Worm (Caenorhabditis elegans) whole organism, young adult: Measurements from ENCODE around the gene asp-8.

ENCODE experiments used
- B0019.2 ChIP-seq: fragments of 200-800 bp; sonication (Bioruptor generic); conservative IDR thresholded peaks from 2 replicates; pipeline ENCODE4 v1.3.6; 2022; ENCODE audit warnings: missing genetic modification reagents, missing genetic modification characterization, missing compliant biosample characterization
- F37B4.10 ChIP-seq: fragments of 200-800 bp; sonication (Bioruptor generic); IDR thresholded peaks from 2 replicates; pipeline ENCODE4 v1.3.6; 2022; ENCODE audit warnings: missing genetic modification characterization, missing compliant biosample characterization
- F39B2.1 ChIP-seq: fragments of 200-800 bp; sonication (Bioruptor generic); IDR thresholded peaks from 2 replicates; pipeline ENCODE4 v1.3.6; 2022; ENCODE audit warnings: missing genetic modification reagents, missing genetic modification characterization, missing compliant biosample characterization
- F57A8.1 ChIP-seq: fragments of 200-800 bp; sonication (Bioruptor generic); optimal IDR thresholded peaks from 2 replicates; lab custom pipeline; 2018; ENCODE audit warnings: mild to moderate bottlenecking, missing genetic modification characterization, moderate library complexity, missing compliant biosample characterization
- T07F8.4 ChIP-seq: sonication (generic microtip); optimal IDR thresholded peaks from 2 replicates; lab custom pipeline; 2016; ENCODE audit warnings: mild to moderate bottlenecking, missing genetic modification characterization, moderate library complexity, missing compliant biosample characterization
- Y56A3A.18 ChIP-seq: fragments of 200-800 bp; sonication (Bioruptor generic); IDR thresholded peaks from 2 replicates; pipeline ENCODE4 v1.3.6; 2022; ENCODE audit warnings: missing genetic modification reagents, missing genetic modification characterization, missing compliant biosample characterization
- akir-1 ChIP-seq: fragments of 200-800 bp; sonication (Bioruptor generic); optimal IDR thresholded peaks from 2 replicates; lab custom pipeline; 2018; ENCODE audit warnings: mild to moderate bottlenecking, missing genetic modification characterization, moderate library complexity, missing compliant biosample characterization
- aptf-2 ChIP-seq: fragments of 200-800 bp; sonication (Bioruptor generic); conservative IDR thresholded peaks from 2 replicates; pipeline ENCODE4 v1.3.6; 2022; ENCODE audit warnings: missing genetic modification reagents, missing genetic modification characterization, missing compliant biosample characterization
- aptf-3 ChIP-seq: fragments of 200-800 bp; sonication (Bioruptor generic); IDR thresholded peaks from 2 replicates; pipeline ENCODE4 v1.3.6; 2022; ENCODE audit warnings: missing genetic modification characterization, missing compliant biosample characterization
- attf-5 ChIP-seq: fragments of 200-800 bp; sonication (Bioruptor generic); optimal IDR thresholded peaks from 2 replicates; lab custom pipeline; 2018; ENCODE audit warnings: mild to moderate bottlenecking, missing genetic modification characterization, missing compliant biosample characterization
- ccch-3 ChIP-seq: fragments of 200-800 bp; sonication (Bioruptor generic); optimal IDR thresholded peaks from 2 replicates; lab custom pipeline; 2018; ENCODE audit warnings: mild to moderate bottlenecking, missing genetic modification characterization, missing compliant biosample characterization
- ceh-58 ChIP-seq: fragments of 200-800 bp; sonication (Bioruptor generic); IDR thresholded peaks from 2 replicates; pipeline ENCODE4 v1.3.6; 2022; ENCODE audit warnings: missing genetic modification characterization, missing compliant biosample characterization
- chd-7 ChIP-seq: sonication (generic microtip); optimal IDR thresholded peaks from 2 replicates; lab custom pipeline; 2016; ENCODE audit warnings: mild to moderate bottlenecking, missing genetic modification characterization, moderate library complexity, missing compliant biosample characterization
- dpl-1 ChIP-seq: fragments of 150-350 bp; optimal IDR thresholded peaks from 2 replicates; lab custom pipeline; 2014; ENCODE audit warnings: missing biosample characterization, missing genetic modification reagents, missing genetic modification characterization
- efl-1 ChIP-seq: fragments of 150-350 bp; optimal IDR thresholded peaks from 2 replicates; lab custom pipeline; 2014; ENCODE audit warnings: missing biosample characterization, missing genetic modification reagents, missing genetic modification characterization
- egl-18 ChIP-seq: fragments of 200-800 bp; sonication (Bioruptor generic); IDR thresholded peaks from 2 replicates; pipeline ENCODE4 v1.3.6; 2022; ENCODE audit warnings: missing genetic modification reagents, missing genetic modification characterization, missing compliant biosample characterization
- egl-44 ChIP-seq: fragments of 200-800 bp; sonication (Bioruptor generic); IDR thresholded peaks from 2 replicates; pipeline ENCODE4 v1.3.6; 2022; ENCODE audit warnings: missing genetic modification reagents, missing genetic modification characterization, missing compliant biosample characterization
- egrh-3 ChIP-seq: fragments of 200-800 bp; sonication (Bioruptor generic); IDR thresholded peaks from 2 replicates; pipeline ENCODE4 v1.3.6; 2022; ENCODE audit warnings: missing genetic modification reagents, missing genetic modification characterization, missing compliant biosample characterization
- hlh-26 ChIP-seq: fragments of 200-800 bp; sonication (Bioruptor generic); conservative IDR thresholded peaks from 2 replicates; pipeline ENCODE4 v1.3.6; 2022; ENCODE audit warnings: missing genetic modification reagents, missing genetic modification characterization, missing compliant biosample characterization
- hrde-1 ChIP-seq: sonication (generic microtip); optimal IDR thresholded peaks from 2 replicates; lab custom pipeline; 2016; ENCODE audit warnings: missing genetic modification characterization, mild to moderate bottlenecking, missing compliant biosample characterization, moderate library complexity, missing genotype, missing genetic modification reagents, borderline replicate concordance
- lir-1 ChIP-seq: fragments of 200-800 bp; sonication (Bioruptor generic); conservative IDR thresholded peaks from 2 replicates; pipeline ENCODE4 v1.3.6; 2022; ENCODE audit warnings: missing genetic modification reagents, missing genetic modification characterization, missing compliant biosample characterization
- lsy-27 ChIP-seq: sonication (generic microtip); optimal IDR thresholded peaks from 2 replicates; lab custom pipeline; 2017; ENCODE audit warnings: missing genetic modification characterization, mild to moderate bottlenecking, missing compliant biosample characterization, antibody characterized with exemption, missing genotype, borderline replicate concordance; ENCODE audit not compliant: insufficient read depth
- madf-10 ChIP-seq: sonication (generic microtip); optimal IDR thresholded peaks from 2 replicates; lab custom pipeline; 2016; ENCODE audit warnings: mild to moderate bottlenecking, missing genetic modification characterization, missing compliant biosample characterization
- madf-3 ChIP-seq: fragments of 200-800 bp; sonication (Bioruptor generic); IDR thresholded peaks from 2 replicates; pipeline ENCODE4 v1.3.6; 2022; ENCODE audit warnings: missing genetic modification reagents, missing genetic modification characterization, missing compliant biosample characterization
- mel-28 ChIP-seq: sonication (generic microtip); optimal IDR thresholded peaks from 2 replicates; lab custom pipeline; 2016; ENCODE audit warnings: borderline replicate concordance, mild to moderate bottlenecking, missing genetic modification characterization, missing compliant biosample characterization
- mes-4 ChIP-seq: sonication (generic microtip); optimal IDR thresholded peaks from 2 replicates; lab custom pipeline; 2016; ENCODE audit warnings: missing genotype, missing genetic modification characterization, missing compliant biosample characterization
- mxl-1 ChIP-seq: sonication (generic microtip); optimal IDR thresholded peaks from 2 replicates; lab custom pipeline; 2016; ENCODE audit warnings: missing genetic modification characterization, missing compliant biosample characterization
- nfya-1 ChIP-seq: sonication (generic microtip); optimal IDR thresholded peaks from 2 replicates; lab custom pipeline; 2017; ENCODE audit warnings: antibody characterized with exemption, missing compliant biosample characterization, missing genetic modification characterization, borderline replicate concordance; ENCODE audit not compliant: insufficient read depth
- nfya-2 ChIP-seq: fragments of 200-800 bp; sonication (Bioruptor generic); IDR thresholded peaks from 2 replicates; pipeline ENCODE4 v1.3.6; 2022; ENCODE audit warnings: missing genetic modification reagents, missing genetic modification characterization, missing compliant biosample characterization
- nfyb-1 ChIP-seq: fragments of 200-800 bp; sonication (Bioruptor generic); IDR thresholded peaks from 2 replicates; pipeline ENCODE4 v1.3.6; 2022; ENCODE audit warnings: missing genetic modification reagents, missing genetic modification characterization, missing compliant biosample characterization
- nhr-27 ChIP-seq: fragments of 200-800 bp; sonication (Bioruptor generic); optimal IDR thresholded peaks from 2 replicates; lab custom pipeline; 2018; ENCODE audit warnings: mild to moderate bottlenecking, missing genetic modification characterization, moderate library complexity, missing compliant biosample characterization
- pbrm-1 ChIP-seq: fragments of 200-800 bp; sonication (Bioruptor generic); IDR thresholded peaks from 2 replicates; pipeline ENCODE4 v1.3.6; 2022; ENCODE audit warnings: missing genetic modification reagents, missing genetic modification characterization, missing compliant biosample characterization
- rcor-1 ChIP-seq: fragments of 200-800 bp; sonication (Bioruptor generic); IDR thresholded peaks from 2 replicates; pipeline ENCODE4 v1.3.6; 2022; ENCODE audit warnings: missing genetic modification reagents, missing genetic modification characterization, missing compliant biosample characterization
- repo-1 ChIP-seq: sonication (generic microtip); optimal IDR thresholded peaks from 2 replicates; lab custom pipeline; 2017; ENCODE audit warnings: mild to moderate bottlenecking, missing genetic modification characterization, missing compliant biosample characterization
- sdz-38 ChIP-seq: sonication (generic microtip); optimal IDR thresholded peaks from 2 replicates; lab custom pipeline; 2016; ENCODE audit warnings: missing genotype, missing genetic modification characterization, missing compliant biosample characterization
- snpc-3.4 ChIP-seq: sonication (generic microtip); optimal IDR thresholded peaks from 2 replicates; lab custom pipeline; 2017; ENCODE audit warnings: missing genetic modification characterization, mild to moderate bottlenecking, missing compliant biosample characterization, antibody characterized with exemption, moderate library complexity, missing genotype, missing genetic modification reagents
- tbp1 ChIP-seq: fragments of 200-800 bp; sonication (Bioruptor generic); optimal IDR thresholded peaks from 2 replicates; lab custom pipeline; 2018; ENCODE audit warnings: mild to moderate bottlenecking, missing genetic modification characterization, missing compliant biosample characterization
- tlf-1 ChIP-seq: fragments of 200-800 bp; sonication (Bioruptor generic); optimal IDR thresholded peaks from 2 replicates; lab custom pipeline; 2018; ENCODE audit warnings: mild to moderate bottlenecking, missing genetic modification characterization, missing compliant biosample characterization
- zfh-2 ChIP-seq: fragments of 200-800 bp; sonication (Bioruptor generic); conservative IDR thresholded peaks from 2 replicates; pipeline ENCODE4 v1.3.6; 2022; ENCODE audit warnings: missing genetic modification reagents, missing genetic modification characterization, missing compliant biosample characterization
- ztf-25 ChIP-seq: fragments of 200-800 bp; sonication (Bioruptor generic); IDR thresholded peaks from 2 replicates; pipeline ENCODE4 v1.3.6; 2022; ENCODE audit warnings: missing genetic modification reagents, missing genetic modification characterization, missing compliant biosample characterization
- ztf-26 ChIP-seq: sonication (generic microtip); optimal IDR thresholded peaks from 2 replicates; lab custom pipeline; 2017; ENCODE audit warnings: missing genetic modification characterization, missing compliant biosample characterization
- ztf-28 ChIP-seq: fragments of 200-800 bp; sonication (Bioruptor generic); IDR thresholded peaks from 2 replicates; pipeline ENCODE4 v1.3.6; 2022; ENCODE audit warnings: missing genetic modification reagents, missing genetic modification characterization, missing compliant biosample characterization

Gene asp-8

DNA sequence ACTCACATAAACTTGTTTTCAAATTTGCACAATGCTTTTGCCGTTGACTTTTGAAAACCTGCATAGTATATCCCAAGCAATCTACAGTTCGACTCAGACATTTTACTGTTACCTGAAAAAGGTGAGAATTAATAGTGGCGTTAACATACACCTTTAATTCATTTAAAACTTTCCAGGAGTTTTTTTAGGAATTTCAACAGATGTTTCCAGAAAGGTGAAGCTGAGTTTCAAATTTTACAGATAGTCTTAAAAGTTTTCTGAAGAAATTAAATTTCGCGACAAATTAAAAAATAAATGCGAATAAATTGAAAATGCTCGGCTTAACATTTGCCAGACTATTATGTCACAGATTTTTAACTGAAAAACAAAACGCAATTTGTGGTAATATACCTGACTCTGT is 24.6 kb upstream of the asp-8 start, which contains the start of gene srw-119:
TSS of gene srw-119 (minus strand) at position 101 of the 400 bp plus-strand sequence.
- TF ChIP-seq aptf-3 (GFP tag; lab: Robert Waterston, UW): no peak
- no peak for TF ChIP-seq madf-10 (tag; lab: Kevin White, UChicago)
- no peak for TF ChIP-seq nfya-1 (tag; lab: Kevin White, UChicago)
- TF ChIP-seq T07F8.4 (tag; lab: Kevin White, UChicago): no peak
- TF ChIP-seq dpl-1: no peak
- TF ChIP-seq tbp1 (GFP tag; lab: Kevin White, UChicago): no peak
- no peak for TF ChIP-seq snpc-3.4 (tag; lab: Kevin White, UChicago)
- TF ChIP-seq nhr-27 (tag; lab: Kevin White, UChicago): no peak
- no peak for TF ChIP-seq Y56A3A.18
- TF ChIP-seq repo-1 (tag; lab: Kevin White, UChicago): no peak
- no peak for TF ChIP-seq pbrm-1
- no peak for TF ChIP-seq F37B4.10 (GFP tag; lab: Robert Waterston, UW)
- TF ChIP-seq chd-7 (tag; lab: Kevin White, UChicago): no peak
- no peak for TF ChIP-seq tlf-1
- TF ChIP-seq ceh-58: no peak
- TF ChIP-seq lsy-27 (tag; lab: Kevin White, UChicago): no peak
- TF ChIP-seq ztf-26 (tag; lab: Kevin White, UChicago): no peak
- TF ChIP-seq lir-1 (GFP tag; lab: Robert Waterston, UW): no peak
- no peak for TF ChIP-seq mel-28 (tag; lab: Kevin White, UChicago)
- no peak for TF ChIP-seq ztf-25 (GFP tag; lab: Robert Waterston, UW)

DNA sequence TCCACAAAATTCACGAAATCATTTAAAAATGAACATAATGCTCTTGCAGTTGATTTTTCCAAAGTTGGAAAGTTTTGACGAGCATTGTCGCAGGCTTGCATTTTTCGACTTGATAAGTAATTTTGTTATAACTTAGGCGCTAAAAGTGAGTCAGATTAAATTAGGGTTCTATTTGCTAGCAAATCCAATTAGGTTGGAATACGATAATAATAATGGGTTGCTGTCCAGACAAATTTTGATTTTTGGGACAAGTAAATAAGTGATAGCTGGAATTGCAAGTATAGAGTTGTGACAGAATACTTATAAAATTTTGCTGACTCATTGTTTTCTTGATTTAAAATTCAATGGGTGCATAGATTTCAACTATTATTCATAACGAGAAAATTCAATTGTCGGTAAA is 18.4 kb upstream of the asp-8 start, which contains the start of gene srw-112:
TSS of gene srw-112 (minus strand) at position 101 of the 400 bp plus-strand sequence.
- TF ChIP-seq ceh-58 (no peak), madf-3 (no peak), nfyb-1 (GFP tag; lab: Robert Waterston, UW) (no peak), aptf-2 (GFP tag; lab: Robert Waterston, UW) (no peak)

DNA sequence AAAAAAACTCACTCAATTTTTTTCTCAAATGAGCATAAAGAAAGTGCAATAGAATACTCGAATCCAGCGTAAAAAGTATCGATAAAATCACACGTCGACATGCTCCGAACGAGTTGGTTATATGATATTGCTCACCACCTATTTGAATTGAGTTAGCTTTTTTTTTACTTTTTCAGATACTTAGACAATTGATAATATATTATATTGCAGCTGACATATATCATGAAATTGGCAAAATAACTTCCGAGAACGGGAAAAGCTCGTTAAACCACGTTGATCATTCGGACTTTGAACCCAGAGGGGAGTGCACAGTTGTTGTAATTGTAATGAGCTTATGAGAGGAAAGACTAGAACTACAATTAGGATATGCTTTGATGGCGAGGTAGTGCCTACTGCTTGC is 13.9 kb upstream of the asp-8 start, which contains the start of gene srw-136:
TSS of gene srw-136 (minus strand) at position 101 of the 400 bp plus-strand sequence.
- no peak for TF ChIP-seq F57A8.1 (GFP tag; lab: Kevin White, UChicago)
- no peak for TF ChIP-seq egrh-3
- no peak for TF ChIP-seq egl-44 (GFP tag; lab: Robert Waterston, UW)
- no peak for TF ChIP-seq dpl-1
- TF ChIP-seq pbrm-1: no peak
- TF ChIP-seq hlh-26 (GFP tag; lab: Robert Waterston, UW): no peak
- no peak for TF ChIP-seq ztf-28 (GFP tag; lab: Robert Waterston, UW)

DNA sequence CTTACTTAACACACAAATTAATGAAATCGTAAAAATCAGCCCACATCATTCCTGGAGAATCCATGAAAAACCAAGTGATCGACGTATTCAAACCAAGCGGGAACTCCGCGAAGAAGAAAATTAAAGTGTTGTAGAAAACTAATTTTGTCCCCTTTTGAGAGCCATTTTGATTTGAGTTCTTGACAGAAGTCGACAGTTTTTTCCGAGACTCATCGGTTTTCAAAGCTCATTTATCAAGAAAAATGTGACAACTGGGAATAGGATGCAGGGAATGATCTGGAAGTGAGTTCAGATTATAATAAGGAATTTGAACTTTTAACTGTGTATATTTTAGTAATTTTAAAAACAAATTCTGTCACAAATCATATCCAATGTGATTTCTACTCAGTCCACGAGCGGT is 13.0 kb upstream of the asp-8 start, which contains the start of gene srw-135:
TSS of gene srw-135 (minus strand) at position 101 of the 400 bp plus-strand sequence.
- TF ChIP-seq mxl-1 (tag; lab: Kevin White, UChicago): no peak
- TF ChIP-seq akir-1 (GFP tag; lab: Kevin White, UChicago): no peak

DNA sequence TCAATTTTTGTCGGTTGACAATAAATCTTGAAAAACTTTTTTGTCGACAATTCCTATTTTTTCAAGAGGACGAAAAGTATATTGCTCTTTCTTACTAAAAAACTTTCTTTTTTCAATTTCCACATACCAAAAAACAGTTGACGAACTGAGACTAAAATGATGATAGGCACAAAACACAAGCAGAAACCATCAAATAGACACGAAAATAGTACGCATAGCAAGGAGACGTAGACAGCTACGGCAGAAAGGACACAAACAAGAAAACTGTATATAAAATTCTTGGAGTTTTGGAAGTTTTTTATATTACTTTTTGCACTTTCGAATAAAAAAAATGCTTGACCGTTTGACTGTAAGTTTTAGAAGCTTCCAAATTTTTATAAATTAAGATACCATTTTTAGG is 10.2 kb upstream of the asp-8 start, which contains the start of gene K12D9.1:
TSS of gene K12D9.1 (plus strand) at position 301 of the 400 bp plus-strand sequence.
- TF ChIP-seq nhr-27 (tag; lab: Kevin White, UChicago): no peak
- TF ChIP-seq pbrm-1: no peak
- no peak for TF ChIP-seq zfh-2 (GFP tag; lab: Robert Waterston, UW)
- no peak for TF ChIP-seq hrde-1 (tag; lab: Kevin White, UChicago)
- no peak for TF ChIP-seq mes-4
- no peak for TF ChIP-seq repo-1 (tag; lab: Kevin White, UChicago)
- TF ChIP-seq efl-1: no peak
- no peak for TF ChIP-seq attf-5 (GFP tag; lab: Kevin White, UChicago)
- no peak for TF ChIP-seq sdz-38 (tag; lab: Kevin White, UChicago)
- TF ChIP-seq dpl-1: no peak
- TF ChIP-seq ccch-3 (GFP tag; lab: Kevin White, UChicago): no peak
- no peak for TF ChIP-seq mel-28 (tag; lab: Kevin White, UChicago)
- TF ChIP-seq B0019.2 (GFP tag; lab: Robert Waterston, UW): no peak
- no peak for TF ChIP-seq rcor-1 (GFP tag; lab: Robert Waterston, UW)
- no peak for TF ChIP-seq nfya-2
- TF ChIP-seq akir-1 (GFP tag; lab: Kevin White, UChicago): no peak
- no peak for TF ChIP-seq snpc-3.4 (tag; lab: Kevin White, UChicago)
- TF ChIP-seq egl-18 (GFP tag; lab: Robert Waterston, UW): no peak
- no peak for TF ChIP-seq F39B2.1 (GFP tag; lab: Robert Waterston, UW)
